Worm (Caenorhabditis elegans) whole organism, L2 larva: ENCODE measurements around the gene ubh-1.

Experiments used
- ceh-16 ChIP-seq: fragments of 150-350 bp; optimal IDR thresholded peaks from 2 replicates; lab custom pipeline; 2014; ENCODE audit warnings: missing biosample characterization, missing genetic modification characterization
- elt-1 ChIP-seq: fragments of 150-350 bp; optimal IDR thresholded peaks from 2 replicates; lab custom pipeline; 2014; ENCODE audit warnings: missing biosample characterization, missing genetic modification characterization
- nhr-10 ChIP-seq: sonication (generic microtip); optimal IDR thresholded peaks from 2 replicates; lab custom pipeline; 2017; ENCODE audit warnings: missing biosample characterization, missing genetic modification characterization
- nhr-12 ChIP-seq: fragments of 150-350 bp; optimal IDR thresholded peaks from 2 replicates; lab custom pipeline; 2014; ENCODE audit warnings: missing biosample characterization, missing genetic modification characterization
- nhr-237 ChIP-seq: fragments of 150-350 bp; optimal IDR thresholded peaks from 2 replicates; lab custom pipeline; 2014; ENCODE audit warnings: missing biosample characterization, missing genetic modification characterization

DNA sequence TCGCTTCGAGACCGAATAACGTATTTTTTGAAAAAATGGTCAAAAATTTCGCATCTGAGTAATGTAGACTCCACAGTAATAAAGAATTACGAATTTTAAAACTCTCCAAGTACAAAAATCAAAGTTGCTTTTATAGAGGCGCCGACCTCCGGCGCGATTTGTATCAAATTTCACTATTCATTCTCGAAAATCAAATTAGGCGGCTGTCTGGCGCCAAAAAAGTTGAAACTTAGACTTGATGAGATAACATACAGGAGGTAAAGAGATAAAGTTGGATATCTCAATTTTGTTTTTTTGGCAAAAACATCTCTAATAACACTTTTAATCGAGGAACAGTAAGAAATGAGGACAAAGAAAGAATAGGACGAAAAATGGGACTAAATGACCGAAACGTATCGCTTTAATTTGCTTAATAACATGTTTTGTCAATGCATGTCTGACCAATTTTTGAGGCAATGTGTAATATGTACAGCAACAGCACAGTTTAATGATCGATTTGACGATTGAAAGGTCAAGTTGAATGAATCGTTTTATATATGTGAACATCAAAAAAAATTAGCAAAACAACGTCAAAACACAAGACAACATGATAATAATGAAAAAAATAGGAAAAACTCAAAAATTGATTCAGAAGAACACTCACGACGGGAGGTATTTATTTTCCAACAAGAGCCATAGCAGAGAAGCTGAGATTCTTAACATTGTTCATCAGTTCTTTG, 4.8 kb downstream of the ubh-1 start:
- TF ChIP-seq nhr-12 (no peak), ceh-16 (tag; lab: Kevin White, UChicago) (no peak), elt-1 (tag; lab: Kevin White, UChicago) (no peak), nhr-10 (tag; lab: Kevin White, UChicago) (no peak), nhr-237 (tag; lab: Kevin White, UChicago) (no peak)
